Fruit fly (Drosophila melanogaster): ENCODE data around the gene CG15395.

- TF ChIP-seq Dfd (GFP tag; optimal IDR thresholded peaks at IDR 0.05) (no peak), fru (GFP tag; optimal IDR thresholded peaks at IDR 0.05) (no peak), foxo (GFP tag; optimal IDR thresholded peaks at IDR 0.05) (no peak), Hr78 (GFP tag; optimal IDR thresholded peaks at IDR 0.05) (no peak), sage (GFP tag; optimal IDR thresholded peaks at IDR 0.05) (no peak)
Observed at dm6 chr2L:2577361-2577737, 32.4 kb upstream of the CG15395 start, which contains the start of gene Elba2.

Measured in whole organism, wandering third instar larva.